Worm (Caenorhabditis elegans): ENCODE results near the gene gsp-2.

- no peak for TF ChIP-seq unc-62 (GFP tag; optimal IDR thresholded peaks at IDR 0.05)
- TF ChIP-seq nhr-237 (tag; optimal IDR thresholded peaks at IDR 0.05), result no peak
Measured at ce11 chrIII:7381546-7382171, 45.3 kb downstream of the gsp-2 start, which contains the start of the genes hmg-4 and T20B12.3.
